Fruit fly (Drosophila melanogaster) whole organism, wandering third instar larva: Measurements from ENCODE around the gene dpy.

ENCODE experiments used
- CG9705 ChIP-seq: fragments of 200-800 bp; sonication (Bioruptor generic); optimal IDR thresholded peaks from 2 replicates; lab custom pipeline; 2018; ENCODE audit warnings: missing biosample characterization, mild to moderate bottlenecking, missing genetic modification characterization
- Dfd ChIP-seq: fragments of >200 bp; optimal IDR thresholded peaks from 2 replicates; lab custom pipeline; 2017; ENCODE audit warnings: missing biosample characterization, missing genetic modification characterization
- HLH106 ChIP-seq: fragments of 200-800 bp; optimal IDR thresholded peaks from 3 replicates; lab custom pipeline; 2019; ENCODE audit warnings: missing biosample characterization, mild to moderate bottlenecking, missing genetic modification characterization, moderate library complexity
- Hr78 ChIP-seq: fragments of >200 bp; optimal IDR thresholded peaks from 2 replicates; lab custom pipeline; 2017; ENCODE audit warnings: missing biosample characterization, missing genetic modification characterization
- Mio ChIP-seq: sonication (Bioruptor generic); optimal IDR thresholded peaks from 2 replicates; lab custom pipeline; 2016; ENCODE audit warnings: missing biosample characterization, missing genetic modification characterization
- Myc ChIP-seq: fragments of >200 bp; optimal IDR thresholded peaks from 2 replicates; lab custom pipeline; 2017
- OdsH ChIP-seq: fragments of 200-800 bp; sonication (Bioruptor generic); optimal IDR thresholded peaks from 2 replicates; lab custom pipeline; 2016; ENCODE audit warnings: missing biosample characterization, mild to moderate bottlenecking, missing genetic modification characterization
- Sp1 ChIP-seq: fragments of 200-800 bp; sonication (Bioruptor generic); optimal IDR thresholded peaks from 3 replicates; lab custom pipeline; 2019; ENCODE audit warnings: missing biosample characterization, mild to moderate bottlenecking, missing genetic modification characterization, moderate library complexity
- brk ChIP-seq: fragments of 200-800 bp; sonication (Bioruptor generic); optimal IDR thresholded peaks from 2 replicates; lab custom pipeline; 2016; ENCODE audit warnings: missing biosample characterization, mild to moderate bottlenecking, missing genetic modification characterization
- dsf ChIP-seq: sonication (Bioruptor generic); optimal IDR thresholded peaks from 2 replicates; lab custom pipeline; 2016; ENCODE audit warnings: missing biosample characterization, missing genetic modification characterization, borderline replicate concordance
- fru ChIP-seq: fragments of 200-800 bp; sonication (Bioruptor generic); optimal IDR thresholded peaks from 3 replicates; lab custom pipeline; 2016; ENCODE audit warnings: missing biosample characterization, mild to moderate bottlenecking, missing genetic modification characterization
- sv ChIP-seq: fragments of 200-800 bp; sonication (Bioruptor generic); optimal IDR thresholded peaks from 3 replicates; lab custom pipeline; 2016; ENCODE audit warnings: missing biosample characterization, missing genetic modification characterization

DNA sequence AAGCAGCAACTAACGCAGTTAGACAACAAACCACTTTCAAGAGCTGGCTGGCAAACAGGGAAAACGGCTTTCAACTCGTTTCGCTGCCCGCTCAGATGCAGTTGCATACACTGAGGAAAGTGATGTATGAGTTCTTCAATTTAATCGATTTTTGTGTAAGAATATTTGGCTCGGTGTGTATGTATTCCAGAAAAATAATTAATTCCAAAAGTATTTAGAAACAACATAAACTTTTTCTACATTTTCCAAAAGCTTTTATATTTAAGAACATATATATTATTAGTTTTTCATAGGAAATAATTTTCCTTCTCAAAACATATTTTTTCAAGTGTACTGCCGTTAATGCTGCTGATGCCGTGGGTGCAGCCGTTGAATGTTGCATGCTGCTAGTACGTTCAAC, 35.1 kb downstream of the dpy start:
- TF ChIP-seq brk (GFP tag; lab: Kevin White, UChicago): no peak
- TF ChIP-seq Mio: no peak
- TF ChIP-seq Myc (lab: Kevin White, UChicago): no peak
- TF ChIP-seq dsf: no peak
- TF ChIP-seq Hr78 (GFP tag; lab: Kevin White, UChicago): no peak
- no peak for TF ChIP-seq Dfd
- no peak for TF ChIP-seq sv (GFP tag; lab: Kevin White, UChicago)
- peak; percentile 67 for TF ChIP-seq HLH106 (tag; lab: Kevin White, UChicago)
- TF ChIP-seq OdsH: peak; percentile 44
- no peak for TF ChIP-seq CG9705
- peak; percentile 17 for TF ChIP-seq fru (GFP tag; lab: Kevin White, UChicago)
- TF ChIP-seq Sp1: peak; percentile 62
